Worm (Caenorhabditis elegans): ENCODE data around the gene unc-50.

- TF ChIP-seq elt-3 (tag; optimal IDR thresholded peaks at IDR 0.05) (no peak), nhr-76 (tag; optimal IDR thresholded peaks at IDR 0.05) (no peak), M03D4.4 (tag; optimal IDR thresholded peaks at IDR 0.05) (no peak), elt-1 (tag; optimal IDR thresholded peaks at IDR 0.05; ENCODE audit: borderline replicate concordance, insufficient read depth) (no peak)
These were observed 10.9 kb upstream of the unc-50 start for ce11 chrIII:10328565-10329541.
